Fruit fly (Drosophila melanogaster): ENCODE results near the gene glob3.

The glob3 gene

dm6 chr3R:5813157-5813659 lies 16.7 kb upstream of the glob3 start, which contains the start of gene CG42675:
Gene CG42675, plus strand, starts transcription at chr3R:5813609.
- TF ChIP-seq eg (GFP tag; IDR thresholded peaks at IDR 0.05): peak; percentile 39; the same call in 1 of the 3 replicates
- TF ChIP-seq ss (GFP tag; optimal IDR thresholded peaks at IDR 0.05): peak in 1 of 2 experiments; percentile 83
- peak; percentile 4 for TF ChIP-seq CG1621 (tag; optimal IDR thresholded peaks at IDR 0.05)
- peak; percentile 59 for TF ChIP-seq Eip78C (GFP tag)
- TF ChIP-seq CG15336 (GFP tag; IDR thresholded peaks at IDR 0.05): 0 out of 2 replicates have a peak, but pooled peaks have one; percentile 32
- no peak for TF ChIP-seq Ets21C (GFP tag; optimal IDR thresholded peaks at IDR 0.05)
- 0 out of 3 replicates have a peak, but pooled peaks have one; percentile 23 for TF ChIP-seq CG6163 (GFP tag; IDR thresholded peaks at IDR 0.05)
- TF ChIP-seq OdsH (GFP tag; optimal IDR thresholded peaks at IDR 0.05): no peak

- TF ChIP-seq CG9139 (GFP tag; optimal IDR thresholded peaks at IDR 0.05) (no peak), CG6808 (GFP tag; optimal IDR thresholded peaks at IDR 0.05) (no peak), salr (GFP tag; optimal IDR thresholded peaks at IDR 0.05) (no peak), CG31627 (GFP tag; optimal IDR thresholded peaks at IDR 0.05) (no peak), Eip78C (GFP tag) (peak; percentile 61), dac (GFP tag; optimal IDR thresholded peaks at IDR 0.05) (no peak), CG6276 (GFP tag; optimal IDR thresholded peaks at IDR 0.05) (no peak)
These were observed 8.6 kb upstream of the glob3 start, which contains the start of gene Hpr1 for dm6 chr3R:5821243-5821642. Gene Hpr1, minus strand, starts transcription at chr3R:5821440.

dm6 chr3R:5821750-5822149 lies 8.1 kb upstream of the glob3 start, which contains the start of gene CG46303:
Gene CG46303, plus strand, starts transcription at chr3R:5821972.
- TF ChIP-seq CG11294 (GFP tag; IDR thresholded peaks at IDR 0.05): no peak
- TF ChIP-seq CG3919 (GFP tag; optimal IDR thresholded peaks at IDR 0.05): no peak
- TF ChIP-seq spab (GFP tag; optimal IDR thresholded peaks at IDR 0.05): no peak
- TF ChIP-seq Ets21C (GFP tag; optimal IDR thresholded peaks at IDR 0.05): no peak
- TF ChIP-seq OdsH (GFP tag; optimal IDR thresholded peaks at IDR 0.05): no peak
- TF ChIP-seq Sox102F (GFP tag; optimal IDR thresholded peaks at IDR 0.05): no peak
- TF ChIP-seq achi (GFP tag; optimal IDR thresholded peaks at IDR 0.05): no peak
- TF ChIP-seq CG6163 (GFP tag; IDR thresholded peaks at IDR 0.05): no peak
- TF ChIP-seq CG11902 (GFP tag; optimal IDR thresholded peaks at IDR 0.05): no peak
- TF ChIP-seq pdm3 (GFP tag; optimal IDR thresholded peaks at IDR 0.05): no peak
- no peak for TF ChIP-seq esn (GFP tag; optimal IDR thresholded peaks at IDR 0.05)
- TF ChIP-seq CG7368 (GFP tag; optimal IDR thresholded peaks at IDR 0.05): no peak
- no peak for TF ChIP-seq fd59A (GFP tag; optimal IDR thresholded peaks at IDR 0.05)

dm6 chr3R:5824456-5824855 lies 5.4 kb upstream of the glob3 start, which contains the start of the genes Sec20 and dgrn:
Gene Sec20, minus strand, starts transcription at chr3R:5824532.
Gene dgrn, plus strand, starts transcription at chr3R:5824615.
- TF ChIP-seq net (GFP tag; optimal IDR thresholded peaks at IDR 0.05) (no peak), CG4318 (GFP tag; optimal IDR thresholded peaks at IDR 0.05) (no peak), fd85E (GFP tag; optimal IDR thresholded peaks at IDR 0.05) (no peak), CG8119 (GFP tag; IDR thresholded peaks at IDR 0.05) (no peak), CG10669 (GFP tag; optimal IDR thresholded peaks at IDR 0.05) (no peak), acj6 (GFP tag; optimal IDR thresholded peaks at IDR 0.05) (peak; percentile 73), CG9139 (GFP tag; optimal IDR thresholded peaks at IDR 0.05) (no peak), topi (GFP tag; optimal IDR thresholded peaks at IDR 0.05) (peak; percentile 64), CG16779 (tag; optimal IDR thresholded peaks at IDR 0.05) (no peak), CG7368 (GFP tag; optimal IDR thresholded peaks at IDR 0.05) (peak; percentile 44), CG6792 (GFP tag; optimal IDR thresholded peaks at IDR 0.05) (peak; percentile 66), CG31627 (GFP tag; optimal IDR thresholded peaks at IDR 0.05) (peak; percentile 60), spab (GFP tag; optimal IDR thresholded peaks at IDR 0.05) (no peak), CG8319 (GFP tag; optimal IDR thresholded peaks at IDR 0.05) (peak; percentile 43), esn (GFP tag; optimal IDR thresholded peaks at IDR 0.05) (peak; percentile 78), CG6808 (GFP tag; optimal IDR thresholded peaks at IDR 0.05) (peak; percentile 21), CG6163 (GFP tag; IDR thresholded peaks at IDR 0.05) (no peak), Gug (GFP tag; IDR thresholded peaks at IDR 0.05) (0 out of 2 replicates have a peak, but pooled peaks have one; percentile 32), Eip93F (GFP tag; optimal IDR thresholded peaks at IDR 0.05) (peak; percentile 52), CG11762 (GFP tag; optimal IDR thresholded peaks at IDR 0.05; ENCODE audit: insufficient read depth) (peak; percentile 19), pdm3 (GFP tag; optimal IDR thresholded peaks at IDR 0.05) (no peak), eg (GFP tag; IDR thresholded peaks at IDR 0.05) (peak; percentile 44; the same call in 1 of the 3 replicates), Lpt (GFP tag; optimal IDR thresholded peaks at IDR 0.05) (no peak), fd59A (GFP tag; optimal IDR thresholded peaks at IDR 0.05) (no peak), achi (GFP tag; optimal IDR thresholded peaks at IDR 0.05) (peak; percentile 70), Eip78C (GFP tag) (peak; percentile 88), CG15336 (GFP tag; IDR thresholded peaks at IDR 0.05) (no peak), cyc (GFP tag; optimal IDR thresholded peaks at IDR 0.05) (peak; percentile 67), Hr4 (GFP tag; optimal IDR thresholded peaks at IDR 0.05) (peak; percentile 67), dsx (GFP tag; optimal IDR thresholded peaks at IDR 0.05; ENCODE audit: poor library complexity, severe bottlenecking) (peak; percentile 46), Smox (GFP tag; optimal IDR thresholded peaks at IDR 0.05) (no peak), salr (GFP tag; optimal IDR thresholded peaks at IDR 0.05) (no peak)

Measured in whole organism, prepupa.